Fruit fly (Drosophila melanogaster) whole organism, embryonic: Measurements from ENCODE around the gene CG14195.

Source experiments
- Awh ChIP-seq: fragments of 200-800 bp; sonication (Bioruptor generic); IDR thresholded peaks from 2 replicates; pipeline ENCODE4, ENCODE4 v1.3.6; 2022; ENCODE audit warnings: missing biosample characterization, missing genetic modification characterization
- CG10147 ChIP-seq: fragments of 200-800 bp; sonication (Bioruptor generic); optimal IDR thresholded peaks from 2 replicates; lab custom pipeline; 2019; ENCODE audit warnings: missing biosample characterization, mild to moderate bottlenecking, missing genetic modification characterization, moderate library complexity
- CG11696 ChIP-seq: fragments of 200-800 bp; sonication (Bioruptor generic); IDR thresholded peaks from 2 replicates; pipeline ENCODE4 v1.3.6; 2022; ENCODE audit warnings: missing biosample characterization, missing genetic modification characterization
- CG12155 ChIP-seq: fragments of 200-800 bp; sonication (Bioruptor generic); optimal IDR thresholded peaks from 3 replicates; lab custom pipeline; 2016; ENCODE audit warnings: missing biosample characterization, missing genetic modification characterization
- CG12219 ChIP-seq: fragments of 200-800 bp; sonication (Bioruptor generic); optimal IDR thresholded peaks from 3 replicates; lab custom pipeline; 2018; ENCODE audit warnings: missing biosample characterization, mild to moderate bottlenecking, missing genetic modification characterization
- CG1529 ChIP-seq: fragments of 200-800 bp; sonication (Bioruptor generic); optimal IDR thresholded peaks from 3 replicates; lab custom pipeline; 2018; ENCODE audit warnings: missing biosample characterization, missing genetic modification characterization
- CG1602 ChIP-seq: fragments of 200-800 bp; sonication (Bioruptor generic); optimal IDR thresholded peaks from 3 replicates; lab custom pipeline; 2016; ENCODE audit warnings: missing biosample characterization, missing genetic modification characterization
- CG1647 ChIP-seq: fragments of 200-800 bp; sonication (Bioruptor generic); optimal IDR thresholded peaks from 3 replicates; lab custom pipeline; 2016; ENCODE audit warnings: missing biosample characterization, missing genetic modification characterization
- CG18619 ChIP-seq: fragments of 200-800 bp; sonication (Bioruptor generic); optimal IDR thresholded peaks from 3 replicates; lab custom pipeline; 2017; ENCODE audit warnings: missing biosample characterization, mild to moderate bottlenecking, missing genetic modification characterization
- CG2678 ChIP-seq: fragments of 200-800 bp; sonication (Bioruptor generic); optimal IDR thresholded peaks from 3 replicates; lab custom pipeline; 2019; ENCODE audit warnings: missing biosample characterization, mild to moderate bottlenecking, missing genetic modification characterization, moderate library complexity
- CG32772 ChIP-seq: fragments of 200-800 bp; sonication (Bioruptor generic); IDR thresholded peaks from 2 replicates; pipeline ENCODE4 v1.3.6; 2022; ENCODE audit warnings: missing biosample characterization, missing genetic modification characterization
- CG3838 ChIP-seq: fragments of 200-800 bp; sonication (Bioruptor generic); optimal IDR thresholded peaks from 3 replicates; lab custom pipeline; 2016; ENCODE audit warnings: missing biosample characterization, missing genetic modification characterization
- CG4617 ChIP-seq: fragments of 200-800 bp; sonication (Bioruptor generic); optimal IDR thresholded peaks from 3 replicates; lab custom pipeline; 2016; ENCODE audit warnings: missing biosample characterization, missing genetic modification characterization, borderline replicate concordance
- CG7271 ChIP-seq: fragments of 200-800 bp; sonication (Bioruptor generic); optimal IDR thresholded peaks from 2 replicates; lab custom pipeline; 2018; ENCODE audit warnings: missing biosample characterization, mild to moderate bottlenecking, missing genetic modification characterization, moderate library complexity
- CG7839 ChIP-seq: fragments of 200-800 bp; sonication (Bioruptor generic); optimal IDR thresholded peaks from 3 replicates; lab custom pipeline; 2018; ENCODE audit warnings: missing biosample characterization, mild to moderate bottlenecking, missing genetic modification characterization, moderate library complexity
- CG8924 ChIP-seq: fragments of 200-800 bp; optimal IDR thresholded peaks from 3 replicates; lab custom pipeline; 2019; ENCODE audit warnings: missing biosample characterization, mild to moderate bottlenecking, missing genetic modification characterization, moderate library complexity
- CG9876 ChIP-seq: fragments of 200-800 bp; sonication (Bioruptor generic); optimal IDR thresholded peaks from 2 replicates; lab custom pipeline; 2016; ENCODE audit warnings: missing biosample characterization, missing genetic modification characterization
- HmgD ChIP-seq: fragments of 200-800 bp; sonication (Bioruptor generic); optimal IDR thresholded peaks from 3 replicates; lab custom pipeline; 2016; ENCODE audit warnings: missing biosample characterization, missing genetic modification characterization
- Jarid2 ChIP-seq: fragments of 200-800 bp; sonication (Bioruptor generic); optimal IDR thresholded peaks from 3 replicates; lab custom pipeline; 2017; ENCODE audit warnings: mild to moderate bottlenecking, missing biosample characterization, missing genetic modification reagents, missing genetic modification characterization
- Kr ChIP-seq: fragments of 200-800 bp; sonication (Bioruptor generic); optimal IDR thresholded peaks from 2 replicates; lab custom pipeline; 2017; ENCODE audit warnings: missing biosample characterization, mild to moderate bottlenecking, missing genetic modification characterization
- Lhr ChIP-seq: fragments of 200-800 bp; sonication (Bioruptor generic); optimal IDR thresholded peaks from 3 replicates; lab custom pipeline; 2017; ENCODE audit warnings: mild to moderate bottlenecking, missing biosample characterization, missing genetic modification reagents, missing genetic modification characterization
- MBD-R2 ChIP-seq: fragments of 200-800 bp; sonication (Bioruptor generic); IDR thresholded peaks from 2 replicates; pipeline ENCODE4 v1.3.6; 2022; ENCODE audit warnings: missing biosample characterization, missing genetic modification characterization
- Med ChIP-seq: fragments of 200-800 bp; sonication (Bioruptor generic); peaks from one replicate; lab custom pipeline; 2016; ENCODE audit warnings: missing biosample characterization, missing genetic modification characterization, mild to moderate bottlenecking, inconsistent platforms, moderate library complexity
- Mrtf ChIP-seq: fragments of 200-800 bp; sonication (Bioruptor generic); IDR thresholded peaks from 3 replicates; pipeline ENCODE4 v1.3.6; 2022; ENCODE audit warnings: missing biosample characterization, missing genetic modification characterization
- NFAT ChIP-seq: fragments of 200-800 bp; sonication (Bioruptor generic); IDR thresholded peaks from 2 replicates; pipeline ENCODE4 v1.3.6; 2022; ENCODE audit warnings: missing biosample characterization, missing genetic modification characterization
- NK7.1 ChIP-seq: fragments of 200-800 bp; sonication (Bioruptor generic); optimal IDR thresholded peaks from 3 replicates; lab custom pipeline; 2016; ENCODE audit warnings: missing biosample characterization, missing genetic modification characterization
- Neu2 ChIP-seq: fragments of 200-800 bp; sonication (Bioruptor generic); optimal IDR thresholded peaks from 3 replicates; lab custom pipeline; 2016; ENCODE audit warnings: missing biosample characterization, missing genetic modification characterization, borderline replicate concordance
- Optix ChIP-seq: fragments of 200-800 bp; sonication (Bioruptor generic); IDR thresholded peaks from 3 replicates; pipeline ENCODE4 v1.3.6; 2022; ENCODE audit warnings: missing biosample characterization, missing genetic modification characterization
- Sox102F ChIP-seq: fragments of 200-800 bp; sonication (Bioruptor generic); optimal IDR thresholded peaks from 2 replicates; lab custom pipeline; 2018; ENCODE audit warnings: missing biosample characterization, mild to moderate bottlenecking, missing genetic modification characterization, moderate library complexity
- Ssrp ChIP-seq: fragments of 200-800 bp; sonication (Bioruptor generic); optimal IDR thresholded peaks from 2 replicates; lab custom pipeline; 2018; ENCODE audit warnings: missing biosample characterization, mild to moderate bottlenecking, missing genetic modification characterization, moderate library complexity
- Tbp ChIP-seq: fragments of >200 bp; optimal IDR thresholded peaks from 2 replicates; lab custom pipeline; 2018; ENCODE audit warnings: missing biosample characterization, missing genetic modification characterization
- ap ChIP-seq: fragments of 200-800 bp; sonication (Bioruptor generic); IDR thresholded peaks from 2 replicates; pipeline ENCODE4 v1.3.6; 2022; ENCODE audit warnings: missing biosample characterization, missing genetic modification characterization
- az2 ChIP-seq: fragments of 200-800 bp; sonication (Bioruptor generic); optimal IDR thresholded peaks from 3 replicates; lab custom pipeline; 2016; ENCODE audit warnings: missing biosample characterization, missing genetic modification characterization
- bowl ChIP-seq: fragments of 200-800 bp; sonication (Bioruptor generic); IDR thresholded peaks from 2 replicates; pipeline ENCODE4 v1.3.6; 2022; ENCODE audit warnings: missing biosample characterization, missing genetic modification characterization
- chinmo ChIP-seq: fragments of 200-800 bp; sonication (Bioruptor generic); IDR thresholded peaks from 4 replicates; pipeline ENCODE4 v1.3.6; 2022; ENCODE audit warnings: missing biosample characterization, missing genetic modification characterization; ENCODE audit not compliant: partially characterized antibody
- dan ChIP-seq: fragments of 200-800 bp; sonication (Bioruptor generic); IDR thresholded peaks from 2 replicates; pipeline ENCODE4 v1.3.6; 2022; ENCODE audit warnings: missing biosample characterization, missing genetic modification characterization
- grn ChIP-seq: fragments of 200-800 bp; sonication (Bioruptor generic); optimal IDR thresholded peaks from 3 replicates; lab custom pipeline; 2017; ENCODE audit warnings: missing biosample characterization, missing genetic modification characterization
- lola ChIP-seq, 3 experiments: fragments of >200 bp in 2 of 3; fragments of 200-800 bp in 1 of 3; sonication (Bioruptor generic) in 1 of 3; optimal IDR thresholded peaks; 2 replicates each; lab custom pipeline; 2017 to 2019; ENCODE audit warnings: missing biosample characterization in 3 of 3, missing genetic modification characterization in 3 of 3, mild to moderate bottlenecking in 1 of 3, moderate library complexity in 1 of 3
- pan ChIP-seq, 4 experiments: fragments of >200 bp in 3 of 4; fragments of 200-800 bp in 1 of 4; sonication (Bioruptor generic) in 1 of 4; optimal IDR thresholded peaks in 3 of 4; IDR thresholded peaks in 1 of 4; 2 replicates each; pipeline versions ENCODE4 v1.3.6 to Lab custom; 2017 to 2022; ENCODE audit warnings: missing biosample characterization in 2 of 4, missing genetic modification characterization in 2 of 4, mixed read lengths in 1 of 4
- pita ChIP-seq: fragments of 200-800 bp; sonication (Bioruptor generic); optimal IDR thresholded peaks from 2 replicates; lab custom pipeline; 2017; ENCODE audit warnings: missing biosample characterization, mild to moderate bottlenecking, missing genetic modification characterization
- pnt ChIP-seq: fragments of 200-800 bp; sonication (Bioruptor generic); optimal IDR thresholded peaks from 3 replicates; lab custom pipeline; 2016; ENCODE audit warnings: missing biosample characterization, missing genetic modification characterization
- pzg ChIP-seq: fragments of 200-800 bp; sonication (Bioruptor generic); optimal IDR thresholded peaks from 3 replicates; lab custom pipeline; 2018; ENCODE audit warnings: missing biosample characterization, mild to moderate bottlenecking, missing genetic modification characterization, moderate library complexity
- repo ChIP-seq: fragments of 200-800 bp; sonication (Bioruptor generic); optimal IDR thresholded peaks from 2 replicates; lab custom pipeline; 2016; ENCODE audit warnings: missing biosample characterization, missing genetic modification characterization
- rib ChIP-seq: fragments of 200-800 bp; sonication (Bioruptor generic); IDR thresholded peaks from 2 replicates; pipeline ENCODE4 v1.3.6; 2022; ENCODE audit warnings: missing biosample characterization, missing genetic modification characterization
- sens ChIP-seq: fragments of 200-800 bp; sonication (Bioruptor generic); peaks from one replicate; lab custom pipeline; 2016; ENCODE audit warnings: missing biosample characterization, missing genetic modification characterization
- seq ChIP-seq: fragments of 200-800 bp; sonication (Bioruptor generic); IDR thresholded peaks from 2 replicates; pipeline ENCODE4 v1.3.6; 2022; ENCODE audit warnings: missing biosample characterization, missing genetic modification characterization
- slou ChIP-seq: fragments of 200-800 bp; sonication (Bioruptor generic); optimal IDR thresholded peaks from 3 replicates; lab custom pipeline; 2016; ENCODE audit warnings: missing biosample characterization, missing genetic modification characterization
- sug ChIP-seq: fragments of 200-800 bp; optimal IDR thresholded peaks from 2 replicates; lab custom pipeline; 2019; ENCODE audit warnings: missing biosample characterization, mild to moderate bottlenecking, missing genetic modification characterization, moderate library complexity
- tap ChIP-seq: fragments of 200-800 bp; optimal IDR thresholded peaks from 3 replicates; lab custom pipeline; 2019; ENCODE audit warnings: missing biosample characterization, mild to moderate bottlenecking, missing genetic modification characterization, moderate library complexity
- trh ChIP-seq: fragments of 200-800 bp; sonication (Bioruptor generic); optimal IDR thresholded peaks from 2 replicates; lab custom pipeline; 2016; ENCODE audit warnings: missing biosample characterization, missing genetic modification characterization
- wdn ChIP-seq: fragments of 200-800 bp; sonication (Bioruptor generic); IDR thresholded peaks from 2 replicates; pipeline ENCODE4 v1.3.6; 2022; ENCODE audit warnings: missing biosample characterization, missing genetic modification characterization
- yki ChIP-seq: fragments of >200 bp; optimal IDR thresholded peaks from 3 replicates; lab custom pipeline; 2018

CG14195 gene

dm6 chrX:19193336-19193735, 18.5 kb downstream of the CG14195 start, which contains the start of the genes CG7914 and CG14194 (continued):
- peak; percentile 69 for TF ChIP-seq pzg (GFP tag; lab: Kevin White, UChicago)
- no peak for TF ChIP-seq dan
- no peak for TF ChIP-seq yki (lab: Kevin White, UChicago)
- TF ChIP-seq wdn (GFP tag; lab: Robert Waterston, UW), result no peak
- TF ChIP-seq Mrtf (GFP tag; lab: Robert Waterston, UW), result no peak
- TF ChIP-seq sug, result peak; percentile 7
- TF ChIP-seq CG3838 (GFP tag; lab: Kevin White, UChicago), result no peak
- TF ChIP-seq CG12155 (GFP tag; lab: Kevin White, UChicago), result no peak
- TF ChIP-seq ap (GFP tag; lab: Robert Waterston, UW), result no peak
- TF ChIP-seq CG32772 (GFP tag; lab: Robert Waterston, UW), result no peak
- no peak for TF ChIP-seq bowl (GFP tag; lab: Robert Waterston, UW)
- no peak for TF ChIP-seq CG1529
- no peak for TF ChIP-seq Jarid2
- no peak for TF ChIP-seq NK7.1
- TF ChIP-seq CG4617, result peak; percentile 63
- peak; percentile 50 for TF ChIP-seq Med (GFP tag; lab: Kevin White, UChicago)
- TF ChIP-seq Tbp (GFP tag; lab: Kevin White, UChicago), result no peak
- TF ChIP-seq Optix, result no peak
- no peak for TF ChIP-seq CG10147 (GFP tag; lab: Kevin White, UChicago)
- TF ChIP-seq rib (GFP tag; lab: Robert Waterston, UW), result no peak
- TF ChIP-seq HmgD (GFP tag; lab: Kevin White, UChicago), result peak; percentile 29
- no peak for TF ChIP-seq CG1602 (GFP tag; lab: Kevin White, UChicago)
- no peak for TF ChIP-seq Sox102F (GFP tag; lab: Kevin White, UChicago)
- no peak for TF ChIP-seq pita (GFP tag; lab: Kevin White, UChicago)
- no peak for TF ChIP-seq trh (GFP tag; lab: Kevin White, UChicago)
- peak; percentile 76; the same call in 2 of the 4 replicates for TF ChIP-seq chinmo
- no peak for TF ChIP-seq CG12219 (GFP tag; lab: Kevin White, UChicago)
- TF ChIP-seq CG18619, result no peak
- TF ChIP-seq Neu2, result no peak
- TF ChIP-seq CG11696, result no peak
- no peak for TF ChIP-seq Lhr (GFP tag; lab: Kevin White, UChicago)
- no peak for TF ChIP-seq Ssrp
- no peak for TF ChIP-seq tap (tag; lab: Kevin White, UChicago)
- no peak for TF ChIP-seq CG9876 (GFP tag; lab: Kevin White, UChicago)
- TF ChIP-seq CG8924, result peak; percentile 1
- TF ChIP-seq pan (optimal IDR thresholded peaks at IDR 0.05; lab: Kevin White, UChicago), result no peak
- TF ChIP-seq pan (GFP tag; optimal IDR thresholded peaks at IDR 0.05 in 1 of 2, IDR thresholded peaks at IDR 0.05 in 1 of 2), result no peak
- TF ChIP-seq grn, result no peak
- no peak for TF ChIP-seq CG1647 (GFP tag; lab: Kevin White, UChicago)
- no peak for TF ChIP-seq seq (GFP tag; lab: Robert Waterston, UW)
- no peak for TF ChIP-seq CG7839
- TF ChIP-seq NFAT (GFP tag; lab: Robert Waterston, UW), result no peak
- TF ChIP-seq slou, result no peak
- peak; percentile 54 for TF ChIP-seq sens (GFP tag; lab: Kevin White, UChicago)
- TF ChIP-seq MBD-R2 (GFP tag; lab: Robert Waterston, UW), result peak; percentile 92
- TF ChIP-seq pnt, result no peak
- no peak for TF ChIP-seq lola (GFP tag; optimal IDR thresholded peaks at IDR 0.05; lab: Kevin White, UChicago)
- no peak for TF ChIP-seq az2 (GFP tag; lab: Kevin White, UChicago)
- TF ChIP-seq Awh, result no peak
- no peak for TF ChIP-seq CG7271 (tag; lab: Kevin White, UChicago)
- no peak for TF ChIP-seq repo (GFP tag; lab: Kevin White, UChicago)
- TF ChIP-seq CG2678 (tag; lab: Kevin White, UChicago), result no peak
- no peak for TF ChIP-seq Kr
